Fruit fly (Drosophila melanogaster) whole organism, embryonic: ENCODE measurements around the gene Sirup.

Experiments used
- Atf6 ChIP-seq: fragments of 200-800 bp; sonication (Bioruptor generic); IDR thresholded peaks from 2 replicates; pipeline ENCODE4 v1.3.6; 2022; ENCODE audit warnings: missing biosample characterization, missing genetic modification characterization
- CG12744 ChIP-seq: fragments of 200-800 bp; sonication (Bioruptor generic); optimal IDR thresholded peaks from 2 replicates; lab custom pipeline; 2016; ENCODE audit warnings: missing biosample characterization, missing genetic modification characterization
- CG13123 ChIP-seq: fragments of 200-800 bp; sonication (Bioruptor generic); optimal IDR thresholded peaks from 2 replicates; lab custom pipeline; 2016; ENCODE audit warnings: missing biosample characterization, missing genetic modification characterization
- CG15696 ChIP-seq: fragments of 200-800 bp; sonication (Bioruptor generic); optimal IDR thresholded peaks from 2 replicates; lab custom pipeline; 2019; ENCODE audit warnings: missing biosample characterization, mild to moderate bottlenecking, missing genetic modification characterization, moderate library complexity
- CG16779 ChIP-seq: fragments of 200-800 bp; sonication (Bioruptor generic); IDR thresholded peaks from 2 replicates; pipeline ENCODE4 v1.3.6; 2022; ENCODE audit warnings: missing biosample characterization, missing genetic modification characterization
- CG16815 ChIP-seq: fragments of 200-800 bp; sonication (Bioruptor generic); optimal IDR thresholded peaks from 3 replicates; lab custom pipeline; 2017; ENCODE audit warnings: missing biosample characterization, mild to moderate bottlenecking, missing genetic modification characterization
- CG17328 ChIP-seq: fragments of 200-800 bp; sonication (Bioruptor generic); IDR thresholded peaks from 2 replicates; pipeline ENCODE4 v1.3.6; 2022; ENCODE audit warnings: missing biosample characterization, missing genetic modification characterization
- CG17912 ChIP-seq: fragments of 200-800 bp; sonication (Bioruptor generic); optimal IDR thresholded peaks from 2 replicates; lab custom pipeline; 2018; ENCODE audit warnings: missing biosample characterization, mild to moderate bottlenecking, missing genetic modification characterization
- CG3163 ChIP-seq: fragments of 200-800 bp; sonication (Bioruptor generic); optimal IDR thresholded peaks from 3 replicates; lab custom pipeline; 2016; ENCODE audit warnings: missing biosample characterization, missing genetic modification characterization
- CG4282 ChIP-seq: fragments of 200-800 bp; sonication (Bioruptor generic); optimal IDR thresholded peaks from 2 replicates; lab custom pipeline; 2016; ENCODE audit warnings: missing biosample characterization, missing genetic modification characterization
- CG4617 ChIP-seq: fragments of 200-800 bp; sonication (Bioruptor generic); optimal IDR thresholded peaks from 3 replicates; lab custom pipeline; 2016; ENCODE audit warnings: missing biosample characterization, missing genetic modification characterization, borderline replicate concordance
- CG4820 ChIP-seq: fragments of 200-800 bp; sonication (Bioruptor generic); optimal IDR thresholded peaks from 3 replicates; lab custom pipeline; 2016; ENCODE audit warnings: missing biosample characterization, missing genetic modification characterization
- CG8089 ChIP-seq: fragments of 200-800 bp; sonication (Bioruptor generic); optimal IDR thresholded peaks from 3 replicates; lab custom pipeline; 2016; ENCODE audit warnings: missing biosample characterization, missing genetic modification characterization
- CG9727 ChIP-seq: fragments of 200-800 bp; sonication (Bioruptor generic); optimal IDR thresholded peaks from 3 replicates; lab custom pipeline; 2017; ENCODE audit warnings: missing biosample characterization, mild to moderate bottlenecking, missing genetic modification characterization
- CG9932 ChIP-seq: fragments of 200-800 bp; sonication (Bioruptor generic); IDR thresholded peaks from 2 replicates; pipeline ENCODE4 v1.3.6; 2022; ENCODE audit warnings: missing biosample characterization, missing genetic modification characterization
- D19B ChIP-seq: fragments of 200-800 bp; sonication (Bioruptor generic); optimal IDR thresholded peaks from 2 replicates; lab custom pipeline; 2017; ENCODE audit warnings: missing biosample characterization, mild to moderate bottlenecking, missing genetic modification characterization
- ERR ChIP-seq: fragments of 200-800 bp; sonication (Bioruptor generic); optimal IDR thresholded peaks from 2 replicates; lab custom pipeline; 2016; ENCODE audit warnings: missing biosample characterization, missing genetic modification characterization
- HmgD ChIP-seq: fragments of 200-800 bp; sonication (Bioruptor generic); optimal IDR thresholded peaks from 3 replicates; lab custom pipeline; 2016; ENCODE audit warnings: missing biosample characterization, missing genetic modification characterization
- Hmx ChIP-seq: fragments of 200-800 bp; sonication (Bioruptor generic); optimal IDR thresholded peaks from 2 replicates; lab custom pipeline; 2016; ENCODE audit warnings: missing biosample characterization, missing genetic modification characterization
- Mad ChIP-seq: fragments of 200-800 bp; sonication (Bioruptor generic); optimal IDR thresholded peaks from 2 replicates; lab custom pipeline; 2016; ENCODE audit warnings: missing biosample characterization, missing genetic modification characterization
- Max ChIP-seq: fragments of 200-800 bp; sonication (Bioruptor generic); optimal IDR thresholded peaks from 2 replicates; lab custom pipeline; 2016; ENCODE audit warnings: missing biosample characterization, mild to moderate bottlenecking, missing genetic modification characterization
- NC2β ChIP-seq: fragments of 200-800 bp; sonication (Bioruptor generic); optimal IDR thresholded peaks from 2 replicates; lab custom pipeline; 2016; ENCODE audit warnings: missing biosample characterization, missing genetic modification characterization
- Ravus ChIP-seq: fragments of 200-800 bp; sonication (Bioruptor generic); IDR thresholded peaks from 2 replicates; pipeline ENCODE4 v1.3.6; 2022; ENCODE audit warnings: missing biosample characterization, missing genetic modification characterization
- Rfx ChIP-seq: fragments of 200-800 bp; sonication (Bioruptor generic); IDR thresholded peaks from 2 replicates; pipeline ENCODE4 v1.3.6; 2022; ENCODE audit warnings: missing biosample characterization, missing genetic modification characterization
- Xbp1 ChIP-seq: fragments of 200-800 bp; sonication (Bioruptor generic); optimal IDR thresholded peaks from 3 replicates; lab custom pipeline; 2016; ENCODE audit warnings: missing biosample characterization, mild to moderate bottlenecking, missing genetic modification characterization
- ato ChIP-seq: fragments of 200-800 bp; sonication (Bioruptor generic); IDR thresholded peaks from 2 replicates; pipeline ENCODE4 v1.3.6; 2022; ENCODE audit warnings: missing biosample characterization, missing genetic modification characterization; ENCODE audit not compliant: partially characterized antibody
- caup ChIP-seq: fragments of 200-800 bp; sonication (Bioruptor generic); optimal IDR thresholded peaks from 3 replicates; lab custom pipeline; 2017; ENCODE audit warnings: missing biosample characterization, mild to moderate bottlenecking, missing genetic modification characterization, moderate library complexity; ENCODE audit not compliant: severe bottlenecking
- cg ChIP-seq: fragments of 200-800 bp; sonication (Bioruptor generic); optimal IDR thresholded peaks from 3 replicates; lab custom pipeline; 2019; ENCODE audit warnings: missing biosample characterization, mild to moderate bottlenecking, missing genetic modification characterization, moderate library complexity
- chinmo ChIP-seq: fragments of 200-800 bp; sonication (Bioruptor generic); IDR thresholded peaks from 4 replicates; pipeline ENCODE4 v1.3.6; 2022; ENCODE audit warnings: missing biosample characterization, missing genetic modification characterization; ENCODE audit not compliant: partially characterized antibody
- chn ChIP-seq: fragments of 200-800 bp; sonication (Bioruptor generic); optimal IDR thresholded peaks from 2 replicates; lab custom pipeline; 2016; ENCODE audit warnings: missing biosample characterization, missing genetic modification characterization
- da ChIP-seq: fragments of 200-800 bp; sonication (Bioruptor generic); optimal IDR thresholded peaks from 2 replicates; lab custom pipeline; 2016; ENCODE audit warnings: missing biosample characterization, missing genetic modification characterization
- dimm ChIP-seq: fragments of 200-800 bp; sonication (Bioruptor generic); IDR thresholded peaks from 2 replicates; pipeline ENCODE4 v1.3.6; 2022; ENCODE audit warnings: missing biosample characterization, missing genetic modification characterization
- dysf ChIP-seq: fragments of 200-800 bp; sonication (Bioruptor generic); IDR thresholded peaks from 3 replicates; pipeline ENCODE4 v1.3.6; 2022; ENCODE audit warnings: missing biosample characterization, missing genetic modification characterization
- fd3F ChIP-seq: fragments of 200-800 bp; sonication (Bioruptor generic); optimal IDR thresholded peaks from 2 replicates; lab custom pipeline; 2018; ENCODE audit warnings: missing biosample characterization, mild to moderate bottlenecking, missing genetic modification characterization, moderate library complexity
- gcm2 ChIP-seq: fragments of 200-800 bp; sonication (Bioruptor generic); optimal IDR thresholded peaks from 2 replicates; lab custom pipeline; 2016; ENCODE audit warnings: missing biosample characterization, missing genetic modification characterization
- gro ChIP-seq: fragments of 200-800 bp; sonication (Bioruptor generic); optimal IDR thresholded peaks from 2 replicates; lab custom pipeline; 2016; ENCODE audit warnings: missing biosample characterization, missing genetic modification characterization
- hb ChIP-seq: fragments of 200-800 bp; sonication (Bioruptor generic); IDR thresholded peaks from 3 replicates; pipeline ENCODE4 v1.3.6; 2022; ENCODE audit warnings: missing biosample characterization, missing genetic modification characterization; ENCODE audit not compliant: partially characterized antibody
- inv ChIP-seq: fragments of 200-800 bp; sonication (Bioruptor generic); IDR thresholded peaks from 2 replicates; pipeline ENCODE4 v1.3.6; 2022; ENCODE audit warnings: missing biosample characterization, missing genetic modification characterization; ENCODE audit not compliant: partially characterized antibody
- jumu ChIP-seq: fragments of 200-800 bp; sonication (Bioruptor generic); optimal IDR thresholded peaks from 3 replicates; lab custom pipeline; 2016; ENCODE audit warnings: missing biosample characterization, missing genetic modification characterization
- mld ChIP-seq: fragments of 200-800 bp; sonication (Bioruptor generic); IDR thresholded peaks from 3 replicates; pipeline ENCODE4 v1.3.6; 2022; ENCODE audit warnings: missing biosample characterization, missing genetic modification characterization; ENCODE audit not compliant: partially characterized antibody
- nmo ChIP-seq: fragments of 200-800 bp; sonication (Bioruptor generic); optimal IDR thresholded peaks from 2 replicates; lab custom pipeline; 2018; ENCODE audit warnings: missing biosample characterization, mild to moderate bottlenecking, missing genetic modification characterization, moderate library complexity
- oc ChIP-seq: fragments of 200-800 bp; sonication (Bioruptor generic); optimal IDR thresholded peaks from 2 replicates; lab custom pipeline; 2018; ENCODE audit warnings: missing biosample characterization, mild to moderate bottlenecking, missing genetic modification characterization, moderate library complexity
- pita ChIP-seq: fragments of 200-800 bp; sonication (Bioruptor generic); optimal IDR thresholded peaks from 2 replicates; lab custom pipeline; 2017; ENCODE audit warnings: missing biosample characterization, mild to moderate bottlenecking, missing genetic modification characterization
- pros ChIP-seq: fragments of 200-800 bp; sonication (Bioruptor generic); optimal IDR thresholded peaks from 3 replicates; lab custom pipeline; 2019; ENCODE audit warnings: missing biosample characterization, mild to moderate bottlenecking, missing genetic modification characterization, moderate library complexity
- sisA ChIP-seq: fragments of 200-800 bp; sonication (Bioruptor generic); IDR thresholded peaks from 2 replicates; pipeline ENCODE4 v1.3.6; 2022; ENCODE audit warnings: missing biosample characterization, missing genetic modification characterization
- slbo ChIP-seq: fragments of 200-800 bp; sonication (Bioruptor generic); IDR thresholded peaks from 2 replicates; pipeline ENCODE4 v1.3.6; 2022; ENCODE audit warnings: missing biosample characterization, missing genetic modification characterization
- slou ChIP-seq: fragments of 200-800 bp; sonication (Bioruptor generic); optimal IDR thresholded peaks from 3 replicates; lab custom pipeline; 2016; ENCODE audit warnings: missing biosample characterization, missing genetic modification characterization
- toy ChIP-seq: fragments of 200-800 bp; sonication (Bioruptor generic); IDR thresholded peaks from 2 replicates; pipeline ENCODE4 v1.3.6; 2022; ENCODE audit warnings: missing biosample characterization, missing genetic modification characterization

Sirup gene

DNA sequence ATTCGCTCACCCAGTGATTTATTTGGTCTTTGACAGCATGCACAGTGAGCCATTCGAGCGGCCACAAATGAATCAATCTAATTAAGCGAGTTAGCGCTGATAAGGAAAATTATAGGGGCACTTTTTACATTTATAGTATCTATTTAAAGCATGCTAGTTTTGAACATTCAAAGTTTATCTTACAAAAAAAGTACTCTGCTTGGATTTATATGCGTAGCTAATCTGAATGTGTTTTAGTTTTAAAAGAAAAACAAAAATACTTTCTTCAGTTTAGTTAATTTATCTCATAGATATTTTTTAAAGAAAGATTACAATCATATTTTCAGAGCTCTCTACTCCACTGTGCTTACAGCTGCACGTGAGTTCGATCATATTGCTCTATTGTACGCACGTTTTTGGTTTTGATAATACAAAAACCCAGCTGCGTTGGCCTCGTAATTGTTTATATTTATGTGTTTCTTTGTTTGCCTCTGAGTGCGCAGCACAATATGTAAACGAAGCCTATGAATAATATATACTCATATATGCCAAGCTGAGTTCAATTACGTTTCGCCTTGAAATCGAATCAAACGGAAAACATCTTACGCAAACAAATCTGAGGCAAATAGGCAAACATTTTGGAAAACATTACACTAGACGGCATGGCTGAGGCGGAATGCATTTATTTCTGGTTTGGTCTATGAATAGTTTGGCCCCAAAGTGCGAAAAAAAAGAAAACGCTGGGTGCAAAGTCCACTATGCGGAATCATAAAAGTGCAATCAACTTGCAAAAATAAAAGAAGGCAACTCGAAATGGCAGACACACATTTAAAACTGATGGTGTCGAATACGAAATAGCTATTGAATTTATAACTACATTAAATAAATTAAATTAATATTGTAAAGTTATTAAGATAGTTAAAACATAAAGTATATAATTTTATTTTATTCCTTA is 3.3 kb downstream of the Sirup start (continued):
- TF ChIP-seq jumu (GFP tag; lab: Kevin White, UChicago) (peak; percentile 74), NC2β (GFP tag; lab: Kevin White, UChicago) (peak; percentile 80), D19B (peak; percentile 77), CG3163 (GFP tag; lab: Kevin White, UChicago) (peak; percentile 48), toy (GFP tag; lab: Robert Waterston, UW) (peak; percentile 53), CG17912 (no peak), CG12744 (GFP tag; lab: Kevin White, UChicago) (peak; percentile 72), CG4617 (GFP tag; lab: Kevin White, UChicago) (peak; percentile 41), chn (GFP tag; lab: Kevin White, UChicago) (peak; percentile 80), CG4820 (GFP tag; lab: Kevin White, UChicago) (peak; percentile 80), slbo (GFP tag; lab: Robert Waterston, UW) (peak; percentile 81), CG9932 (GFP tag; lab: Robert Waterston, UW) (peak; percentile 68), mld (GFP tag; lab: Robert Waterston, UW) (no peak), da (GFP tag; lab: Kevin White, UChicago) (peak; percentile 30), CG17328 (GFP tag; lab: Robert Waterston, UW) (peak; percentile 71), CG4282 (GFP tag; lab: Kevin White, UChicago) (peak; percentile 42), nmo (peak; percentile 94), pros (GFP tag; lab: Kevin White, UChicago) (peak; percentile 33), cg (GFP tag; lab: Kevin White, UChicago) (no peak), slou (GFP tag; lab: Kevin White, UChicago) (peak; percentile 76), Xbp1 (GFP tag; lab: Kevin White, UChicago) (peak; percentile 90), chinmo (peak; percentile 72; the same call in 3 of the 4 replicates), inv (GFP tag; lab: Robert Waterston, UW) (no peak; the same call in 1 of the 2 replicates), CG16779 (GFP tag; lab: Robert Waterston, UW) (0 out of 2 replicates have a peak, but pooled peaks have one; percentile 36), ato (no peak), CG13123 (GFP tag; lab: Kevin White, UChicago) (peak; percentile 44), CG8089 (peak; percentile 77), fd3F (peak; percentile 84), HmgD (GFP tag; lab: Kevin White, UChicago) (no peak), sisA (GFP tag; lab: Robert Waterston, UW) (peak; percentile 83), dimm (GFP tag; lab: Robert Waterston, UW) (no peak), Hmx (peak; percentile 62), CG16815 (GFP tag; lab: Kevin White, UChicago) (peak; percentile 84), Mad (GFP tag; lab: Kevin White, UChicago) (peak; percentile 56), gcm2 (peak; percentile 66), Rfx (GFP tag; lab: Robert Waterston, UW) (peak; percentile 78), CG9727 (GFP tag; lab: Kevin White, UChicago) (peak; percentile 93), CG15696 (peak; percentile 78), oc (tag; lab: Kevin White, UChicago) (peak; percentile 64), Ravus (peak; percentile 65), ERR (GFP tag; lab: Kevin White, UChicago) (peak; percentile 71), Atf6 (GFP tag; lab: Robert Waterston, UW) (peak; percentile 88), hb (GFP tag; lab: Robert Waterston, UW) (no peak), Max (peak; percentile 87), dysf (GFP tag; lab: Robert Waterston, UW) (peak; percentile 93), caup (GFP tag; lab: Kevin White, UChicago) (peak; percentile 83), gro (GFP tag; lab: Kevin White, UChicago) (peak; percentile 62), pita (GFP tag; lab: Kevin White, UChicago) (no peak)
